Fruit fly (Drosophila melanogaster) Kc167 (cell line): ENCODE measurements around the gene gzl.

ENCODE experiments used
- psq ChIP-seq: fragments of >200 bp; optimal IDR thresholded peaks from 2 replicates; lab custom pipeline; 2017; ENCODE audit warnings: missing external identifiers
- ttk ChIP-seq: sonication (Bioruptor generic); optimal IDR thresholded peaks from 2 replicates; lab custom pipeline; 2017; ENCODE audit warnings: missing external identifiers

- TF ChIP-seq psq (lab: Kevin White, UChicago): no peak
- TF ChIP-seq ttk: no peak
Measured at dm6 chr3R:6405239-6405638, 22.5 kb downstream of the gzl start.
